Fruit fly (Drosophila melanogaster): Measurements from ENCODE around the gene Ggt-1.

Ggt-1 gene

dm6 chrX:18517415-18517814 is 5.1 kb upstream of the Ggt-1 start (continued):
- TF ChIP-seq vfl (GFP tag; optimal IDR thresholded peaks at IDR 0.05) (no peak), Ada2b (GFP tag; IDR thresholded peaks at IDR 0.05) (0 out of 2 replicates have a peak, but pooled peaks have one; percentile 22), org-1 (GFP tag; optimal IDR thresholded peaks at IDR 0.05) (no peak), CG1024 (GFP tag; IDR thresholded peaks at IDR 0.05) (0 out of 2 replicates have a peak, but pooled peaks have one; percentile 14), CG18262 (tag; optimal IDR thresholded peaks at IDR 0.05) (peak; percentile 25), wor (GFP tag; IDR thresholded peaks at IDR 0.05) (no peak), CG17829 (tag; optimal IDR thresholded peaks at IDR 0.05) (peak; percentile 40), Optix (GFP tag; IDR thresholded peaks at IDR 0.05) (peak; percentile 51; the same call in 2 of the 3 replicates), sqz (GFP tag; optimal IDR thresholded peaks at IDR 0.05) (peak; percentile 81), run (tag; optimal IDR thresholded peaks at IDR 0.05) (no peak), CG6175 (GFP tag; IDR thresholded peaks at IDR 0.05) (0 out of 3 replicates have a peak, but pooled peaks have one; percentile 12), CG1233 (GFP tag; optimal IDR thresholded peaks at IDR 0.05) (no peak), CG10274 (GFP tag; optimal IDR thresholded peaks at IDR 0.05) (no peak), H2.0 (GFP tag; IDR thresholded peaks at IDR 0.05) (no peak), maf-S (GFP tag; optimal IDR thresholded peaks at IDR 0.05) (no peak), CG2120 (GFP tag; optimal IDR thresholded peaks at IDR 0.05) (no peak), Asciz (GFP tag; optimal IDR thresholded peaks at IDR 0.05) (no peak), CG12155 (GFP tag; optimal IDR thresholded peaks at IDR 0.05) (no peak), cas (GFP tag; IDR thresholded peaks at IDR 0.05) (no peak), CG13287 (GFP tag; IDR thresholded peaks at IDR 0.05; ENCODE audit: partially characterized antibody) (no peak), Myb (GFP tag; optimal IDR thresholded peaks at IDR 0.05) (peak; percentile 6), hbn (GFP tag; IDR thresholded peaks at IDR 0.05; ENCODE audit: partially characterized antibody) (no peak), Hr78 (GFP tag; optimal IDR thresholded peaks at IDR 0.05) (no peak), hb (GFP tag; IDR thresholded peaks at IDR 0.05; ENCODE audit: partially characterized antibody) (no peak), PHDP (tag; optimal IDR thresholded peaks at IDR 0.05) (no peak), CG10543 (GFP tag; optimal IDR thresholded peaks at IDR 0.05) (no peak), CG16779 (GFP tag; IDR thresholded peaks at IDR 0.05) (no peak), Mes4 (GFP tag; optimal IDR thresholded peaks at IDR 0.05) (peak; percentile 10), CG17186 (GFP tag; optimal IDR thresholded peaks at IDR 0.05) (no peak), HLH4C (GFP tag; IDR thresholded peaks at IDR 0.05; ENCODE audit: partially characterized antibody) (peak; percentile 19; the same call in 1 of the 3 replicates), Nf-YA (GFP tag; IDR thresholded peaks at IDR 0.05) (peak; percentile 38; the same call in 1 of the 2 replicates), CG8765 (GFP tag; IDR thresholded peaks at IDR 0.05) (no peak), Jarid2 (GFP tag; optimal IDR thresholded peaks at IDR 0.05) (no peak), CG42726 (GFP tag; IDR thresholded peaks at IDR 0.05; ENCODE audit: partially characterized antibody) (peak; percentile 59), Taf1 (GFP tag; IDR thresholded peaks at IDR 0.05) (no peak), CkIIα-i1 (GFP tag; IDR thresholded peaks at IDR 0.05) (no peak), dm (GFP tag; optimal IDR thresholded peaks at IDR 0.05) (peak; percentile 19), pum (GFP tag; optimal IDR thresholded peaks at IDR 0.05) (peak; percentile 10), CG1832 (GFP tag; optimal IDR thresholded peaks at IDR 0.05) (no peak), CG12071 (GFP tag; optimal IDR thresholded peaks at IDR 0.05) (no peak), CG14014 (GFP tag; IDR thresholded peaks at IDR 0.05) (no peak; the same call in 1 of the 2 replicates), Dad (GFP tag; optimal IDR thresholded peaks at IDR 0.05) (no peak), gt (GFP tag; IDR thresholded peaks at IDR 0.05) (no peak), Ets65A (GFP tag) (peak; percentile 86), CoRest (tag; optimal IDR thresholded peaks at IDR 0.05) (peak; percentile 53), CG6813 (GFP tag; optimal IDR thresholded peaks at IDR 0.05) (no peak), nom (GFP tag; optimal IDR thresholded peaks at IDR 0.05) (no peak), ac (GFP tag; optimal IDR thresholded peaks at IDR 0.05) (no peak), CG3726 (GFP tag; IDR thresholded peaks at IDR 0.05) (0 out of 3 replicates have a peak, but pooled peaks have one; percentile 38), TFAM (GFP tag; optimal IDR thresholded peaks at IDR 0.05) (no peak), Rx (GFP tag; IDR thresholded peaks at IDR 0.05) (no peak)

Data from whole organism, embryonic.